Worm (Caenorhabditis elegans): ENCODE results near the gene C02B4.3.

DNA sequence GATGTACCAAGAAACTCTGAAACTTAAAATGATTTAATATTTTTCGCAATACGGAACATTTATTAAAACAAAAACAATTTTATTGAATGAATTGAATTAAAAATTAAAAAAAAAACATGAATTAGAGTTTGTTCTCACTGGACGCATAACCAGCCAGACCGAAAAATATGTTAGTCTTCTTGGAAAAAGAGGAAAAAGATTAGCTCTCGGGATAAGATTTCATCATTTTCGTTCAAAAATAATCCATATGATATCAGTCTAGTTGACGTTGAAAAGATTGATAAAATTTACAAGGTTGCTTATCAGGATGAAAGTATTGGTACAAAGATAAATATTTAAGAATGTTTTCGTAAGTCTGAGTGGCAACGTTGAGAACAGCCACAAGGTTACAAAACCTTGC lies 40.8 kb upstream of the C02B4.3 start, which contains the start of gene nhr-26:
- TF ChIP-seq ham-2 (GFP tag; optimal IDR thresholded peaks at IDR 0.05) (no peak), snpc-4 (tag; optimal IDR thresholded peaks at IDR 0.05) (no peak), elt-3 (tag; optimal IDR thresholded peaks at IDR 0.05) (no peak), nhr-12 (tag; optimal IDR thresholded peaks at IDR 0.05) (no peak)
